Worm (Caenorhabditis elegans): ENCODE data around the gene srg-41.

The srg-41 gene

DNA sequence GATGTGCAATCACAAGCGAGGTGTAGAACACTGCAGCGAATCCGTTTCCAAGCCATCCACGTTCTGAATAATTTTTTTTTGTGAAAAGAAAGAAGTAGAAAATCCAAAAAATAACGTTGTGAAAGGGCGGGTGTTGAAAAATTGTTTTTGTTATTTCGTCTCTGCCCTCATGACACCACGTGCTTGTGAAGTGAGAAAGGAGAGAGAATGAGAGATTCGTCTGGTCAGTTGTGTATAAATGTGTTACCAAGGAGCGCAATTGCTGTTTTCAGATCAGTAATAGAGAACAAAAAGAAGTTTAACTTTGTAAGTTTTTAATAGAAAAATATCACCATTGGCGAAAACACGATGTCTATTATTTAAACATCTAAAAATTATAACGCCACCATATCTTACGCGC lies 40.4 kb downstream of the srg-41 start:
- no peak for TF ChIP-seq ceh-43 (GFP tag; optimal IDR thresholded peaks at IDR 0.05)
- peak; percentile 56 for TF ChIP-seq hlh-1 (tag; optimal IDR thresholded peaks at IDR 0.05)
- no peak for TF ChIP-seq ceh-83 (GFP tag; optimal IDR thresholded peaks at IDR 0.05)
- peak; percentile 33 for TF ChIP-seq mep-1 (tag; optimal IDR thresholded peaks at IDR 0.05)
- TF ChIP-seq ces-1 (GFP tag; optimal IDR thresholded peaks at IDR 0.05) = peak; percentile 84

DNA sequence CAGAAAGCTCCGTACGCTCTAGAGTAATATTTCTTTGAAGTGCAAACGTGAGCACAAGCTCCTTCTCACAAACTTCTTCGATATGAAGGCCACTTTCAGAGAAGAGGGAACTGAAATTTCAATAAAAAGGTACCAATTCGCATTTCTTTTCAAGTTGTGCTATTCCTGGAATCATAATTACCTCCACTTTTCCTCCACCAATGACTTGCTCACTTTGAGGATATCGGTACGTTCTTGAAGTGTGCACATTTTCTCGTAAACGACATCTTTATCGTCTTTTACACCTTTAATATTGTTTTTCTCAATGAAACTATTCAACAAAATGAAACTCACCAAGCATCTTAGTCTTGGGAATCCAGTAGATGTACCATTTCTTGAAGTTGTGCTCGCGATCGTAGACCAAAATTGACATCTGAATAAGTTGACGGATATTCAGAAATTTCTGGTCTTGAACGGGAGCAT lies 42.4 kb downstream of the srg-41 start, which contains the start of gene scb-1:
TSS of gene scb-1 (minus strand) at position 412 of the 462 bp plus-strand sequence.
- TF ChIP-seq tbx-8 (GFP tag; optimal IDR thresholded peaks at IDR 0.05) (no peak), nhr-12 (tag; optimal IDR thresholded peaks at IDR 0.05) (no peak), nhr-237 (tag; optimal IDR thresholded peaks at IDR 0.05) (no peak), ham-2 (GFP tag; optimal IDR thresholded peaks at IDR 0.05) (no peak), sptf-1 (tag; optimal IDR thresholded peaks at IDR 0.05) (no peak), flh-1 (GFP tag; optimal IDR thresholded peaks at IDR 0.05) (no peak), blmp-1 (tag; optimal IDR thresholded peaks at IDR 0.05) (no peak)

- no peak for TF ChIP-seq mls-2 (tag; optimal IDR thresholded peaks at IDR 0.05)
- no peak for TF ChIP-seq elt-3 (tag; optimal IDR thresholded peaks at IDR 0.05)
- TF ChIP-seq ztf-11 (tag; optimal IDR thresholded peaks at IDR 0.05) = no peak
- TF ChIP-seq nhr-28 (tag; optimal IDR thresholded peaks at IDR 0.05) = no peak
- no peak for TF ChIP-seq zip-8 (tag; optimal IDR thresholded peaks at IDR 0.05)
- no peak for TF ChIP-seq cnd-1 (tag; optimal IDR thresholded peaks at IDR 0.05)
- TF ChIP-seq bed-3 (GFP tag; optimal IDR thresholded peaks at IDR 0.05) = no peak
- no peak for TF ChIP-seq mep-1 (tag; optimal IDR thresholded peaks at IDR 0.05)
These were observed 43.4 kb downstream of the srg-41 start for ce11 chrV:11118179-11118725.

DNA sequence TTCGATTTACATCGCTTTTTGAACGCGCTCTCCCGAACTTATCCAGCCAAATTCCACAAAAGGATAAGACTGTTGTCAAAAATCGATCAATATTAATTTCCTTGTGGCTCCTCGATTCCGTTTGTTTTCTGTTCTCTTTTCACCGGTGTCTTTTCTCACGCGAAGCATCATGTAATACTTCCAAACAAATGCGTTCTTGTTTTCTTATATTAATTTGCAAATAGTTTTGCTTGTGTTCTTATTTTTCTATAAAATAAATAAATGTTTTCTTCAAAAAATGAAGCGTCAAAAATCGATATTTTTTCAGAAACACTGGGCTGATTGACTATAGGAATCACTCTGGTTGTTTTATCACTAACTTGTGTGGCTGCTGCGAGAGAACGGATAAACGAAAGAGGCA lies 48.1 kb downstream of the srg-41 start, which contains the start of gene math-33:
TSS of gene math-33 (plus strand) at position 301 of the 400 bp plus-strand sequence.
- TF ChIP-seq tbx-8 (GFP tag; optimal IDR thresholded peaks at IDR 0.05) = no peak
- no peak for TF ChIP-seq lin-32 (GFP tag; optimal IDR thresholded peaks at IDR 0.05)
- TF ChIP-seq lsy-2 (tag; optimal IDR thresholded peaks at IDR 0.05) = no peak
- no peak for TF ChIP-seq M03D4.4 (tag; optimal IDR thresholded peaks at IDR 0.05)
- TF ChIP-seq mep-1 (tag; optimal IDR thresholded peaks at IDR 0.05) = no peak
- no peak for TF ChIP-seq ceh-83 (GFP tag; optimal IDR thresholded peaks at IDR 0.05)
- TF ChIP-seq sptf-1 (tag; optimal IDR thresholded peaks at IDR 0.05) = no peak
- TF ChIP-seq sem-2 (GFP tag; optimal IDR thresholded peaks at IDR 0.05) = no peak
- TF ChIP-seq ceh-43 (GFP tag; optimal IDR thresholded peaks at IDR 0.05) = no peak
- TF ChIP-seq nhr-237 (tag; optimal IDR thresholded peaks at IDR 0.05) = no peak
- no peak for TF ChIP-seq ces-1 (GFP tag; optimal IDR thresholded peaks at IDR 0.05)
- no peak for TF ChIP-seq unc-62 (GFP tag; optimal IDR thresholded peaks at IDR 0.05)
- TF ChIP-seq lin-13 (tag; optimal IDR thresholded peaks at IDR 0.05) = no peak
- no peak for TF ChIP-seq ztf-11 (tag; optimal IDR thresholded peaks at IDR 0.05)
- no peak for TF ChIP-seq elt-3 (tag; optimal IDR thresholded peaks at IDR 0.05)
- TF ChIP-seq mls-2 (tag; optimal IDR thresholded peaks at IDR 0.05) = no peak
- TF ChIP-seq zip-8 (tag; optimal IDR thresholded peaks at IDR 0.05) = no peak

ce11 chrV:11113041-11113574 lies 48.6 kb downstream of the srg-41 start, which contains the start of gene erfa-3:
Gene erfa-3, minus strand, starts transcription at chrV:11113091.
- peak; percentile 13 for TF ChIP-seq ces-1 (GFP tag; optimal IDR thresholded peaks at IDR 0.05)
- TF ChIP-seq hlh-1 (tag; optimal IDR thresholded peaks at IDR 0.05) = peak; percentile 58
- TF ChIP-seq mls-2 (tag; optimal IDR thresholded peaks at IDR 0.05) = peak; percentile 88
- no peak for TF ChIP-seq ceh-39 (tag; optimal IDR thresholded peaks at IDR 0.05)
- peak; percentile 82 for TF ChIP-seq ztf-11 (tag; optimal IDR thresholded peaks at IDR 0.05)
- TF ChIP-seq ham-2 (GFP tag; optimal IDR thresholded peaks at IDR 0.05) = peak; percentile 28
- TF ChIP-seq pha-4 (tag; optimal IDR thresholded peaks at IDR 0.05) = peak; percentile 53
- peak; percentile 33 for TF ChIP-seq lsy-2 (tag; optimal IDR thresholded peaks at IDR 0.05)
- peak; percentile 50 for TF ChIP-seq cnd-1 (tag; optimal IDR thresholded peaks at IDR 0.05)
- peak; percentile 65 for TF ChIP-seq bed-3 (GFP tag; optimal IDR thresholded peaks at IDR 0.05)
- no peak for TF ChIP-seq mab-5 (tag; optimal IDR thresholded peaks at IDR 0.05)
- TF ChIP-seq flh-1 (GFP tag; optimal IDR thresholded peaks at IDR 0.05) = no peak
- TF ChIP-seq lin-13 (tag; optimal IDR thresholded peaks at IDR 0.05) = peak; percentile 69
- peak; percentile 52 for TF ChIP-seq sem-2 (GFP tag; optimal IDR thresholded peaks at IDR 0.05)
- no peak for TF ChIP-seq blmp-1 (tag; optimal IDR thresholded peaks at IDR 0.05)
- TF ChIP-seq unc-120 (tag; optimal IDR thresholded peaks at IDR 0.05; ENCODE audit: poor library complexity, severe bottlenecking) = peak; percentile 79
- TF ChIP-seq snpc-4 (tag; optimal IDR thresholded peaks at IDR 0.05) = no peak
- TF ChIP-seq M03D4.4 (tag; optimal IDR thresholded peaks at IDR 0.05) = peak; percentile 86
- no peak for TF ChIP-seq nhr-237 (tag; optimal IDR thresholded peaks at IDR 0.05)
- TF ChIP-seq mep-1 (tag; optimal IDR thresholded peaks at IDR 0.05) = peak; percentile 68
- peak; percentile 90 for TF ChIP-seq sptf-1 (tag; optimal IDR thresholded peaks at IDR 0.05)
- TF ChIP-seq elt-1 (tag; optimal IDR thresholded peaks at IDR 0.05; ENCODE audit: borderline replicate concordance, insufficient read depth) = peak; percentile 37
- peak; percentile 88 for TF ChIP-seq ceh-83 (GFP tag; optimal IDR thresholded peaks at IDR 0.05)
- no peak for TF ChIP-seq nhr-2 (tag; optimal IDR thresholded peaks at IDR 0.05)
- no peak for TF ChIP-seq unc-62 (GFP tag; optimal IDR thresholded peaks at IDR 0.05)
- no peak for TF ChIP-seq zip-8 (tag; optimal IDR thresholded peaks at IDR 0.05)
- TF ChIP-seq ceh-43 (GFP tag; optimal IDR thresholded peaks at IDR 0.05) = peak; percentile 84
- no peak for TF ChIP-seq unc-39 (tag; optimal IDR thresholded peaks at IDR 0.05)
- peak; percentile 47 for TF ChIP-seq tbx-8 (GFP tag; optimal IDR thresholded peaks at IDR 0.05)
- TF ChIP-seq elt-3 (tag; optimal IDR thresholded peaks at IDR 0.05) = no peak
- no peak for TF ChIP-seq lin-32 (GFP tag; optimal IDR thresholded peaks at IDR 0.05)
- peak; percentile 26 for TF ChIP-seq nhr-28 (tag; optimal IDR thresholded peaks at IDR 0.05)
- TF ChIP-seq drap-1 (GFP tag; optimal IDR thresholded peaks at IDR 0.05) = peak; percentile 65
- TF ChIP-seq nhr-12 (tag; optimal IDR thresholded peaks at IDR 0.05) = peak; percentile 12
- TF ChIP-seq nhr-76 (tag; optimal IDR thresholded peaks at IDR 0.05) = peak; percentile 79
